Worm (Caenorhabditis elegans) whole organism, L4 larva: ENCODE data around the gene rbm-28.

ENCODE experiments used
- F26F4.8 ChIP-seq: fragments of 200-800 bp; sonication (Bioruptor generic); conservative IDR thresholded peaks from 2 replicates; pipeline ENCODE4 v1.3.6; 2022; ENCODE audit warnings: missing genetic modification characterization, missing compliant biosample characterization
- F49E8.2 ChIP-seq: sonication (generic microtip); optimal IDR thresholded peaks from 2 replicates; lab custom pipeline; 2016; ENCODE audit warnings: missing compliant biosample characterization, mild to moderate bottlenecking, missing genetic modification characterization, borderline replicate concordance
- Y105C5A.15 ChIP-seq: fragments of 200-800 bp; sonication (Bioruptor generic); IDR thresholded peaks from 2 replicates; pipeline ENCODE4 v1.3.6; 2022; ENCODE audit warnings: missing genetic modification characterization, missing compliant biosample characterization
- ZK337.2 ChIP-seq: fragments of 200-800 bp; sonication (Bioruptor generic); IDR thresholded peaks from 2 replicates; pipeline ENCODE4 v1.3.6; 2022; ENCODE audit warnings: missing genetic modification reagents, missing genetic modification characterization, missing compliant biosample characterization
- ZK546.5 ChIP-seq, 2 experiments: sonication (generic microtip); optimal IDR thresholded peaks; 2 replicates each; lab custom pipeline; 2017; ENCODE audit warnings: missing biosample characterization in 2 of 2, missing genetic modification characterization in 2 of 2
- aha-1 ChIP-seq: fragments of 150-350 bp; peaks from one replicate; lab custom pipeline; 2014; ENCODE audit warnings: missing biosample characterization, missing genetic modification characterization
- ceh-32 ChIP-seq: sonication (generic microtip); optimal IDR thresholded peaks from 2 replicates; lab custom pipeline; 2016; ENCODE audit warnings: mild to moderate bottlenecking, missing genetic modification characterization, missing compliant biosample characterization; ENCODE audit not compliant: poor library complexity
- ceh-62 ChIP-seq: sonication (generic microtip); optimal IDR thresholded peaks from 2 replicates; lab custom pipeline; 2017; ENCODE audit warnings: missing biosample characterization, missing genetic modification characterization
- ces-1 ChIP-seq: fragments of 150-350 bp; sonication (generic microtip); optimal IDR thresholded peaks from 4 replicates; lab custom pipeline; 2014; ENCODE audit warnings: missing biosample characterization, missing genetic modification reagents, missing genetic modification characterization
- cey-2 ChIP-seq: sonication (generic microtip); optimal IDR thresholded peaks from 3 replicates; lab custom pipeline; 2017; ENCODE audit warnings: missing genetic modification characterization, mild to moderate bottlenecking, missing compliant biosample characterization, antibody characterized with exemption, borderline replicate concordance; ENCODE audit not compliant: insufficient read depth
- daf-12 ChIP-seq: fragments of 150-350 bp; optimal IDR thresholded peaks from 2 replicates; lab custom pipeline; 2014; ENCODE audit warnings: missing biosample characterization, missing genetic modification reagents, missing genetic modification characterization
- daf-16 ChIP-seq, 3 experiments: sonication (generic microtip); optimal IDR thresholded peaks; 2 replicates each; lab custom pipeline; 2016 to 2017; ENCODE audit warnings: missing genetic modification characterization in 3 of 3, missing genetic modification reagents in 3 of 3, mild to moderate bottlenecking in 2 of 3, missing compliant biosample characterization in 2 of 3, missing biosample characterization in 1 of 3, moderate library complexity in 1 of 3
- daf-8 ChIP-seq: fragments of 200-800 bp; sonication (Bioruptor generic); IDR thresholded peaks from 2 replicates; pipeline ENCODE4 v1.3.6; 2022; ENCODE audit warnings: missing genetic modification characterization, missing compliant biosample characterization
- dmd-8 ChIP-seq: fragments of 200-800 bp; sonication (Bioruptor generic); IDR thresholded peaks from 2 replicates; pipeline ENCODE4 v1.3.6; 2022; ENCODE audit warnings: missing genetic modification characterization, missing compliant biosample characterization
- egl-27 ChIP-seq: sonication (generic microtip); optimal IDR thresholded peaks from 3 replicates; lab custom pipeline; 2017; ENCODE audit warnings: missing biosample characterization, missing genetic modification reagents, missing genetic modification characterization
- fkh-10 ChIP-seq: fragments of 150-350 bp; optimal IDR thresholded peaks from 2 replicates; lab custom pipeline; 2014; ENCODE audit warnings: missing biosample characterization, missing genetic modification reagents, missing genetic modification characterization
- fos-1 ChIP-seq: fragments of 150-350 bp; optimal IDR thresholded peaks from 2 replicates; lab custom pipeline; 2014; ENCODE audit warnings: missing biosample characterization, missing genetic modification characterization
- hif-1 ChIP-seq, 2 experiments: sonication (generic microtip); optimal IDR thresholded peaks; 2 replicates each; lab custom pipeline; 2016 to 2017; ENCODE audit warnings: missing compliant biosample characterization in 2 of 2, missing genetic modification characterization in 2 of 2, missing genetic modification reagents in 2 of 2, missing genotype in 2 of 2, mild to moderate bottlenecking in 1 of 2
- hlh-30 ChIP-seq: sonication (generic microtip); optimal IDR thresholded peaks from 2 replicates; lab custom pipeline; 2017; ENCODE audit warnings: antibody characterized with exemption, mild to moderate bottlenecking, missing genetic modification characterization, missing compliant biosample characterization; ENCODE audit not compliant: insufficient read depth
- hmg-1.1 ChIP-seq: fragments of 200-800 bp; sonication (Bioruptor generic); IDR thresholded peaks from 2 replicates; pipeline ENCODE4 v1.3.6; 2022; ENCODE audit warnings: missing genetic modification reagents, missing genetic modification characterization, missing compliant biosample characterization
- jun-1 ChIP-seq: fragments of 150-350 bp; optimal IDR thresholded peaks from 2 replicates; lab custom pipeline; 2014; ENCODE audit warnings: missing biosample characterization, missing genetic modification reagents, missing genetic modification characterization
- lim-7 ChIP-seq: fragments of 200-800 bp; sonication (Bioruptor generic); IDR thresholded peaks from 2 replicates; pipeline ENCODE4 v1.3.6; 2022; ENCODE audit warnings: missing genetic modification characterization, missing compliant biosample characterization
- lin-1 ChIP-seq: fragments of 200-800 bp; sonication (Bioruptor generic); IDR thresholded peaks from 2 replicates; pipeline ENCODE4 v1.3.6; 2022; ENCODE audit warnings: missing genetic modification reagents, missing genetic modification characterization, missing compliant biosample characterization
- lin-13 ChIP-seq: fragments of 150-350 bp; optimal IDR thresholded peaks from 2 replicates; lab custom pipeline; 2014; ENCODE audit warnings: missing biosample characterization, missing genetic modification reagents, missing genetic modification characterization
- lin-38 ChIP-seq: fragments of 200-800 bp; sonication (Bioruptor generic); IDR thresholded peaks from 2 replicates; pipeline ENCODE4 v1.3.6; 2022; ENCODE audit warnings: missing genetic modification reagents, missing genetic modification characterization, missing compliant biosample characterization
- lin-39 ChIP-seq: fragments of 150-350 bp; optimal IDR thresholded peaks from 2 replicates; lab custom pipeline; 2014; ENCODE audit warnings: missing biosample characterization, missing genetic modification reagents, missing genetic modification characterization
- lsy-2 ChIP-seq, 2 experiments: fragments of 150-350 bp in 1 of 2; sonication (generic microtip) in 1 of 2; optimal IDR thresholded peaks; 2 replicates each; lab custom pipeline; 2014 to 2017; ENCODE audit warnings: missing biosample characterization in 2 of 2, missing genetic modification characterization in 2 of 2
- mdl-1 ChIP-seq, 2 experiments: fragments of 150-350 bp in 1 of 2; sonication (generic microtip) in 1 of 2; optimal IDR thresholded peaks; 2 replicates each; lab custom pipeline; 2014 to 2017; ENCODE audit warnings: missing biosample characterization in 2 of 2, missing genetic modification characterization in 2 of 2
- mdt-29 ChIP-seq: fragments of 200-800 bp; sonication (Bioruptor generic); IDR thresholded peaks from 2 replicates; pipeline ENCODE4 v1.3.6; 2022; ENCODE audit warnings: missing genetic modification reagents, missing genetic modification characterization, missing compliant biosample characterization
- mep-1 ChIP-seq: fragments of 150-350 bp; sonication (generic microtip); optimal IDR thresholded peaks from 3 replicates; lab custom pipeline; 2014; ENCODE audit warnings: missing biosample characterization, missing genetic modification characterization
- mes-2 ChIP-seq: sonication (generic microtip); optimal IDR thresholded peaks from 2 replicates; lab custom pipeline; 2016; ENCODE audit warnings: missing genotype, mild to moderate bottlenecking, missing genetic modification characterization, missing compliant biosample characterization; ENCODE audit not compliant: poor library complexity, severe bottlenecking
- mxl-2 ChIP-seq: fragments of 200-800 bp; sonication (Bioruptor generic); conservative IDR thresholded peaks from 2 replicates; pipeline ENCODE4 v1.3.6; 2022; ENCODE audit warnings: missing genetic modification reagents, missing genetic modification characterization, missing compliant biosample characterization
- mxl-3 ChIP-seq: fragments of 200-800 bp; sonication (Bioruptor generic); optimal IDR thresholded peaks from 2 replicates; lab custom pipeline; 2018; ENCODE audit warnings: mild to moderate bottlenecking, missing genetic modification characterization, missing compliant biosample characterization
- nhr-10 ChIP-seq: fragments of 150-350 bp; optimal IDR thresholded peaks from 2 replicates; lab custom pipeline; 2014; ENCODE audit warnings: missing biosample characterization, missing genetic modification characterization
- nhr-102 ChIP-seq: sonication (generic microtip); optimal IDR thresholded peaks from 2 replicates; lab custom pipeline; 2016; ENCODE audit warnings: mild to moderate bottlenecking, missing genetic modification characterization, moderate library complexity, missing compliant biosample characterization
- nhr-11 ChIP-seq: fragments of 150-350 bp; optimal IDR thresholded peaks from 2 replicates; lab custom pipeline; 2014; ENCODE audit warnings: missing biosample characterization, missing genetic modification characterization
- nhr-41 ChIP-seq: fragments of 200-800 bp; sonication (Bioruptor generic); IDR thresholded peaks from 2 replicates; pipeline ENCODE4 v1.3.6; 2022; ENCODE audit warnings: missing genetic modification reagents, missing genetic modification characterization, missing compliant biosample characterization
- nhr-42 ChIP-seq: fragments of 200-800 bp; sonication (Bioruptor generic); IDR thresholded peaks from 2 replicates; pipeline ENCODE4 v1.3.6; 2022; ENCODE audit warnings: missing genetic modification characterization, missing compliant biosample characterization
- nhr-76 ChIP-seq: fragments of 150-350 bp; optimal IDR thresholded peaks from 2 replicates; lab custom pipeline; 2014; ENCODE audit warnings: missing biosample characterization, missing genetic modification characterization
- nhr-77 ChIP-seq: fragments of 150-350 bp; optimal IDR thresholded peaks from 2 replicates; lab custom pipeline; 2014; ENCODE audit warnings: missing biosample characterization, missing genetic modification characterization
- php-3 ChIP-seq: fragments of 200-800 bp; sonication (Bioruptor generic); IDR thresholded peaks from 2 replicates; pipeline ENCODE4 v1.3.6; 2022; ENCODE audit warnings: missing genetic modification reagents, missing genetic modification characterization, missing compliant biosample characterization
- pqm-1 ChIP-seq: sonication (generic microtip); optimal IDR thresholded peaks from 2 replicates; lab custom pipeline; 2017; ENCODE audit warnings: missing biosample characterization, missing genetic modification characterization
- sdz-12 ChIP-seq: fragments of 200-800 bp; sonication (Bioruptor generic); optimal IDR thresholded peaks from 2 replicates; lab custom pipeline; 2018; ENCODE audit warnings: mild to moderate bottlenecking, missing genetic modification characterization, missing compliant biosample characterization
- skn-1 ChIP-seq: fragments of 150-350 bp; optimal IDR thresholded peaks from 2 replicates; lab custom pipeline; 2014; ENCODE audit warnings: missing biosample characterization, missing genetic modification characterization
- spr-1 ChIP-seq: sonication (generic microtip); optimal IDR thresholded peaks from 2 replicates; lab custom pipeline; 2016; ENCODE audit warnings: mild to moderate bottlenecking, missing genetic modification characterization, missing compliant biosample characterization
- tra-1 ChIP-seq: fragments of 200-800 bp; sonication (Bioruptor generic); IDR thresholded peaks from 2 replicates; pipeline ENCODE4 v1.3.6; 2022; ENCODE audit warnings: missing genetic modification reagents, missing genetic modification characterization, missing compliant biosample characterization
- unc-130 ChIP-seq: sonication (generic microtip); optimal IDR thresholded peaks from 2 replicates; lab custom pipeline; 2016; ENCODE audit warnings: missing genetic modification reagents, missing genetic modification characterization, missing compliant biosample characterization
- zfp-3 ChIP-seq: fragments of 200-800 bp; sonication (Bioruptor generic); conservative IDR thresholded peaks from 2 replicates; pipeline ENCODE4 v1.3.6; 2022; ENCODE audit warnings: missing genetic modification reagents, missing genetic modification characterization, missing compliant biosample characterization
- zip-11 ChIP-seq: fragments of 200-800 bp; sonication (Bioruptor generic); IDR thresholded peaks from 2 replicates; pipeline ENCODE4 v1.3.6; 2022; ENCODE audit warnings: missing genetic modification characterization, missing compliant biosample characterization
- zip-2 ChIP-seq: fragments of 150-350 bp; optimal IDR thresholded peaks from 2 replicates; lab custom pipeline; 2014; ENCODE audit warnings: missing biosample characterization, missing genetic modification characterization

The rbm-28 gene

DNA sequence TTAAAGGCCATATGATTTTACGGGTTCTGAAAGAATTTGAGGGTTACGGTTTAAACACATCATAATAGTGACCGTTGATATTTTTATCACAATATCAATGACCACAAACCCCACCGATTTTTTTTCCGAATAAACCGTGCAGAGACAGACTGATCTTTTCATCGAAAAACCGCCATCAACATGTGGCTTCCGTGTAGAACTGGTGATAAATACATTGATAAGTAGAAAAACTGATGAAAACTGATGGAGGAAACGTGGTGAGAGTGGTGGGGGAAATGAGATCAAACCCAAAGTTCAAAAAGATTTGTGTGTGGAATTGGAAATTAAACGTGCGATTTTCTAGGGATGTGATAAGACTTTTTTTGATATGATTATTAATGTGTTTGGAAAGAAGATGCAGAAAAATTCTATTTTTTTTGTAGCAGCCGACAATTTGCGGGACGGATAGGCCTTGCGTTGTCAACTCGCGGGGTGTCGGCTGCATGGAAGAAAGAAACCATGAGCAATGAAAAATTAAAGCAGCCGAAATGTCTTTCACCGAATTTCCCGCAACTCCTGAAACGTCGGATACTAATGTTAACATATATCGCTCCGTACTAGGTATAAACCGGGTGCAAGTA lies 18.4 kb upstream of the rbm-28 start (continued):
- TF ChIP-seq nhr-77 (tag; lab: Kevin White, UChicago), result no peak
- TF ChIP-seq aha-1, result no peak
- TF ChIP-seq fos-1 (tag; lab: Kevin White, UChicago), result no peak
- TF ChIP-seq mep-1 (tag; lab: Kevin White, UChicago), result no peak
- no peak for TF ChIP-seq hmg-1.1
- peak in 1 of 2 experiments; percentile 26 for TF ChIP-seq lsy-2 (tag; optimal IDR thresholded peaks at IDR 0.05; lab: Kevin White, UChicago)
- TF ChIP-seq mdt-29 (GFP tag; lab: Robert Waterston, UW), result no peak
- TF ChIP-seq nhr-76 (tag; lab: Kevin White, UChicago), result no peak
- TF ChIP-seq hlh-30, result peak; percentile 56
- no peak for TF ChIP-seq F26F4.8 (GFP tag; lab: Robert Waterston, UW)
- no peak for TF ChIP-seq lim-7 (GFP tag; lab: Robert Waterston, UW)
- TF ChIP-seq daf-16 (GFP tag; optimal IDR thresholded peaks at IDR 0.05; lab: Kevin White, UChicago), result no peak
- peak; percentile 43 for TF ChIP-seq daf-16 (tag; optimal IDR thresholded peaks at IDR 0.05; lab: Kevin White, UChicago)
- no peak for TF ChIP-seq F49E8.2 (tag; lab: Kevin White, UChicago)
- no peak for TF ChIP-seq ces-1 (GFP tag; lab: Kevin White, UChicago)
- TF ChIP-seq hif-1 (tag; optimal IDR thresholded peaks at IDR 0.05; lab: Kevin White, UChicago), result no peak
- no peak for TF ChIP-seq nhr-11
- no peak for TF ChIP-seq unc-130 (GFP tag; lab: Kevin White, UChicago)
- TF ChIP-seq zip-2, result no peak
- no peak for TF ChIP-seq spr-1 (tag; lab: Kevin White, UChicago)
- TF ChIP-seq jun-1 (tag; lab: Kevin White, UChicago), result no peak
- TF ChIP-seq ZK546.5 (tag; optimal IDR thresholded peaks at IDR 0.05; lab: Kevin White, UChicago), result no peak
- TF ChIP-seq skn-1 (tag; lab: Kevin White, UChicago), result no peak
- no peak for TF ChIP-seq ZK337.2 (GFP tag; lab: Robert Waterston, UW)
- TF ChIP-seq mxl-2 (GFP tag; lab: Robert Waterston, UW), result no peak
- TF ChIP-seq cey-2 (tag; lab: Kevin White, UChicago), result peak; percentile 31
- TF ChIP-seq lin-39 (tag; lab: Kevin White, UChicago), result no peak
- TF ChIP-seq nhr-42, result no peak
- peak; percentile 97 for TF ChIP-seq mxl-3 (GFP tag; lab: Kevin White, UChicago)
- TF ChIP-seq daf-12 (tag; lab: Kevin White, UChicago), result no peak
- TF ChIP-seq mes-2, result no peak
- no peak for TF ChIP-seq zfp-3 (GFP tag; lab: Robert Waterston, UW)
- no peak for TF ChIP-seq lin-13 (GFP tag; lab: Kevin White, UChicago)
- no peak for TF ChIP-seq nhr-102 (tag; lab: Kevin White, UChicago)
- TF ChIP-seq ceh-62 (tag; lab: Kevin White, UChicago), result no peak
- no peak for TF ChIP-seq daf-8
- peak in 1 of 2 experiments; percentile 56 for TF ChIP-seq mdl-1 (tag; optimal IDR thresholded peaks at IDR 0.05; lab: Kevin White, UChicago)
- TF ChIP-seq sdz-12 (GFP tag; lab: Kevin White, UChicago), result no peak
- TF ChIP-seq fkh-10 (GFP tag; lab: Kevin White, UChicago), result no peak
- no peak for TF ChIP-seq ceh-32 (tag; lab: Kevin White, UChicago)
- TF ChIP-seq egl-27 (tag; lab: Kevin White, UChicago), result no peak
- TF ChIP-seq tra-1 (GFP tag; lab: Robert Waterston, UW), result no peak
- TF ChIP-seq pqm-1, result no peak
- no peak for TF ChIP-seq lin-38
- TF ChIP-seq nhr-10, result no peak
- no peak for TF ChIP-seq nhr-41
- TF ChIP-seq dmd-8, result no peak
- no peak for TF ChIP-seq lin-1
- TF ChIP-seq zip-11, result no peak
- no peak for TF ChIP-seq Y105C5A.15 (GFP tag; lab: Robert Waterston, UW)
- TF ChIP-seq php-3 (GFP tag; lab: Robert Waterston, UW), result no peak
